Worm (Caenorhabditis elegans) whole organism, late embryonic: Measurements from ENCODE around the gene mig-17.

Experiments used
- C38D4.7 ChIP-seq: fragments of 200-800 bp; sonication (Bioruptor generic); optimal IDR thresholded peaks from 2 replicates; lab custom pipeline; 2018; ENCODE audit warnings: mild to moderate bottlenecking, missing genetic modification characterization, moderate library complexity, missing compliant biosample characterization
- ama-1 ChIP-seq: fragments of 150-350 bp; optimal IDR thresholded peaks from 2 replicates; lab custom pipeline; 2014
- ceh-30 ChIP-seq: fragments of 150-350 bp; optimal IDR thresholded peaks from 2 replicates; lab custom pipeline; 2014; ENCODE audit warnings: missing biosample characterization, missing genetic modification characterization
- ceh-45 ChIP-seq: fragments of 200-800 bp; sonication (Bioruptor generic); IDR thresholded peaks from 2 replicates; pipeline ENCODE4 v1.3.6; 2022; ENCODE audit warnings: missing genetic modification reagents, missing genetic modification characterization, missing compliant biosample characterization
- lin-11 ChIP-seq: fragments of 200-800 bp; sonication (Bioruptor generic); optimal IDR thresholded peaks from 2 replicates; lab custom pipeline; 2018; ENCODE audit warnings: mild to moderate bottlenecking, missing genetic modification characterization, missing compliant biosample characterization
- nhr-11 ChIP-seq: fragments of 150-350 bp; optimal IDR thresholded peaks from 2 replicates; lab custom pipeline; 2014; ENCODE audit warnings: missing biosample characterization, missing genetic modification characterization
- odd-2 ChIP-seq: sonication (generic microtip); optimal IDR thresholded peaks from 2 replicates; lab custom pipeline; 2017; ENCODE audit warnings: antibody characterized with exemption, mild to moderate bottlenecking, missing genetic modification characterization, missing compliant biosample characterization
- pha-4 ChIP-seq: fragments of 150-350 bp; optimal IDR thresholded peaks from 2 replicates; lab custom pipeline; 2018; ENCODE audit warnings: missing biosample characterization, missing genetic modification reagents, missing genetic modification characterization
- syd-9 ChIP-seq: sonication (generic microtip); optimal IDR thresholded peaks from 2 replicates; lab custom pipeline; 2016; ENCODE audit warnings: mild to moderate bottlenecking, missing genetic modification characterization, moderate library complexity, missing compliant biosample characterization
- tbx-2 ChIP-seq: sonication (generic microtip); optimal IDR thresholded peaks from 2 replicates; lab custom pipeline; 2016; ENCODE audit warnings: missing genetic modification characterization, missing compliant biosample characterization

DNA sequence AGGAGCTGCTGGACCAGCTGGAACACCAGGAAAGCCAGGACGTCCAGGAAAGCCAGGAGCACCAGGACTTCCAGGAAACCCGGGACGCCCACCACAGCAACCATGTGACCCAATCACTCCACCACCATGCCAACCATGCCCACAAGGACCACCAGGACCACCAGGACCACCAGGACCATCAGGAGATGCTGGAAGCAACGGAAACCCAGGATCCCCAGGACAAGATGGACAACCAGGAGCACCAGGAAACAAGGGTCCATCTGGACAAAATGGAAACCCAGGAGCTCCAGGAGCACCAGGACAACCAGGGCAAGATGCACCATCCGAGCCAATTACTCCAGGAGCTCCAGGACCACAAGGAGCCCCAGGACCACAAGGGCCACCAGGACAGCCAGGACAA is 37.9 kb downstream of the mig-17 start:
- TF ChIP-seq C38D4.7 (GFP tag; lab: Kevin White, UChicago) (no peak), tbx-2 (tag; lab: Kevin White, UChicago) (no peak), nhr-11 (tag; lab: Kevin White, UChicago) (no peak), syd-9 (tag; lab: Kevin White, UChicago) (no peak), ama-1 (lab: Kevin White, UChicago) (no peak), ceh-45 (GFP tag; lab: Robert Waterston, UW) (no peak), lin-11 (tag; lab: Kevin White, UChicago) (no peak), ceh-30 (tag; lab: Kevin White, UChicago) (no peak), odd-2 (tag; lab: Kevin White, UChicago) (no peak), pha-4 (tag; lab: Kevin White, UChicago) (no peak)
